Worm (Caenorhabditis elegans) whole organism, L1 larva: ENCODE measurements around the gene lido-4.

Source experiments
- aly-2 ChIP-seq: fragments of 150-350 bp; optimal IDR thresholded peaks from 2 replicates; lab custom pipeline; 2014; ENCODE audit warnings: missing biosample characterization, missing genetic modification characterization
- ceh-8 ChIP-seq: fragments of 200-800 bp; sonication (Bioruptor generic); optimal IDR thresholded peaks from 2 replicates; lab custom pipeline; 2018; ENCODE audit warnings: mild to moderate bottlenecking, missing genetic modification characterization, moderate library complexity, missing compliant biosample characterization
- lin-39 ChIP-seq: fragments of 150-350 bp; optimal IDR thresholded peaks from 2 replicates; lab custom pipeline; 2014; ENCODE audit warnings: missing biosample characterization, missing genetic modification reagents, missing genetic modification characterization
- mdl-1 ChIP-seq, 2 experiments: fragments of 150-350 bp; optimal IDR thresholded peaks; 2 replicates each; lab custom pipeline; 2014 to 2017; ENCODE audit warnings: missing biosample characterization in 2 of 2, missing genetic modification characterization in 2 of 2, inconsistent platforms in 1 of 2
- nhr-47 ChIP-seq: sonication (generic microtip); optimal IDR thresholded peaks from 2 replicates; lab custom pipeline; 2016; ENCODE audit warnings: mild to moderate bottlenecking, missing genetic modification characterization, moderate library complexity, missing compliant biosample characterization
- nhr-76 ChIP-seq: sonication (generic microtip); optimal IDR thresholded peaks from 2 replicates; lab custom pipeline; 2017; ENCODE audit warnings: missing biosample characterization, missing genetic modification characterization
- tbx-2 ChIP-seq: sonication (generic microtip); optimal IDR thresholded peaks from 2 replicates; lab custom pipeline; 2016; ENCODE audit warnings: missing genetic modification characterization, missing compliant biosample characterization
- unc-30 ChIP-seq: sonication (generic microtip); optimal IDR thresholded peaks from 2 replicates; lab custom pipeline; 2017; ENCODE audit warnings: missing biosample characterization, missing genetic modification characterization

ce11 chrX:17058340-17058739, 49.2 kb downstream of the lido-4 start:
- TF ChIP-seq nhr-76 (tag; lab: Kevin White, UChicago), result no peak
- no peak for TF ChIP-seq lin-39 (tag; lab: Kevin White, UChicago)
- TF ChIP-seq unc-30 (tag; lab: Kevin White, UChicago), result no peak
- TF ChIP-seq ceh-8 (GFP tag; lab: Kevin White, UChicago), result no peak
- peak in 1 of 2 experiments; percentile 55 for TF ChIP-seq mdl-1 (tag; optimal IDR thresholded peaks at IDR 0.05; lab: Kevin White, UChicago)
- TF ChIP-seq tbx-2 (tag; lab: Kevin White, UChicago), result no peak
- no peak for TF ChIP-seq aly-2 (tag; lab: Kevin White, UChicago)
- no peak for TF ChIP-seq nhr-47 (tag; lab: Kevin White, UChicago)
